Worm (Caenorhabditis elegans) whole organism, young adult: ENCODE results near the gene K03B4.4.

Experiments used
- B0019.2 ChIP-seq: fragments of 200-800 bp; sonication (Bioruptor generic); conservative IDR thresholded peaks from 2 replicates; pipeline ENCODE4 v1.3.6; 2022; ENCODE audit warnings: missing genetic modification reagents, missing genetic modification characterization, missing compliant biosample characterization
- B0035.1 ChIP-seq: sonication (generic microtip); optimal IDR thresholded peaks from 2 replicates; lab custom pipeline; 2016; ENCODE audit warnings: missing genetic modification characterization, mild to moderate bottlenecking, missing compliant biosample characterization, missing genotype, missing genetic modification reagents
- F10E7.11 ChIP-seq: sonication (generic microtip); optimal IDR thresholded peaks from 2 replicates; lab custom pipeline; 2017; ENCODE audit warnings: mild to moderate bottlenecking, missing genetic modification characterization, moderate library complexity, missing compliant biosample characterization
- F33H1.4 ChIP-seq: fragments of 200-800 bp; sonication (Bioruptor generic); IDR thresholded peaks from 2 replicates; pipeline ENCODE4 v1.3.6; 2022; ENCODE audit warnings: missing genetic modification reagents, missing genetic modification characterization, missing compliant biosample characterization
- F37B4.10 ChIP-seq: fragments of 200-800 bp; sonication (Bioruptor generic); IDR thresholded peaks from 2 replicates; pipeline ENCODE4 v1.3.6; 2022; ENCODE audit warnings: missing genetic modification characterization, missing compliant biosample characterization
- F39B2.1 ChIP-seq: fragments of 200-800 bp; sonication (Bioruptor generic); IDR thresholded peaks from 2 replicates; pipeline ENCODE4 v1.3.6; 2022; ENCODE audit warnings: missing genetic modification reagents, missing genetic modification characterization, missing compliant biosample characterization
- F55B11.4 ChIP-seq: sonication (generic microtip); optimal IDR thresholded peaks from 2 replicates; lab custom pipeline; 2016; ENCODE audit warnings: missing compliant biosample characterization, missing genetic modification characterization, borderline replicate concordance; ENCODE audit not compliant: insufficient read depth
- F57C9.4 ChIP-seq: sonication (generic microtip); optimal IDR thresholded peaks from 2 replicates; lab custom pipeline; 2017; ENCODE audit warnings: mild to moderate bottlenecking, missing genetic modification characterization, missing compliant biosample characterization
- T07F8.4 ChIP-seq: sonication (generic microtip); optimal IDR thresholded peaks from 2 replicates; lab custom pipeline; 2016; ENCODE audit warnings: mild to moderate bottlenecking, missing genetic modification characterization, moderate library complexity, missing compliant biosample characterization
- Y53G8AR.9 ChIP-seq: fragments of 200-800 bp; sonication (Bioruptor generic); conservative IDR thresholded peaks from 2 replicates; pipeline ENCODE4 v1.3.6; 2022; ENCODE audit warnings: missing genetic modification reagents, missing genetic modification characterization, missing compliant biosample characterization
- Y67H2A.10 ChIP-seq: fragments of 200-800 bp; sonication (Bioruptor generic); conservative IDR thresholded peaks from 2 replicates; pipeline ENCODE4 v1.3.6; 2022; ENCODE audit warnings: missing genetic modification reagents, missing genetic modification characterization, missing compliant biosample characterization
- Y79H2A.3 ChIP-seq: fragments of 200-800 bp; sonication (Bioruptor generic); conservative IDR thresholded peaks from 2 replicates; pipeline ENCODE4 v1.3.6; 2022; ENCODE audit warnings: missing genetic modification reagents, missing genetic modification characterization, missing compliant biosample characterization
- akir-1 ChIP-seq: fragments of 200-800 bp; sonication (Bioruptor generic); optimal IDR thresholded peaks from 2 replicates; lab custom pipeline; 2018; ENCODE audit warnings: mild to moderate bottlenecking, missing genetic modification characterization, moderate library complexity, missing compliant biosample characterization
- aptf-3 ChIP-seq: fragments of 200-800 bp; sonication (Bioruptor generic); IDR thresholded peaks from 2 replicates; pipeline ENCODE4 v1.3.6; 2022; ENCODE audit warnings: missing genetic modification characterization, missing compliant biosample characterization
- atf-7 ChIP-seq: sonication (generic microtip); optimal IDR thresholded peaks from 2 replicates; lab custom pipeline; 2017; ENCODE audit warnings: mild to moderate bottlenecking, missing genetic modification characterization, missing compliant biosample characterization
- attf-3 ChIP-seq: fragments of 200-800 bp; sonication (Bioruptor generic); conservative IDR thresholded peaks from 2 replicates; pipeline ENCODE4 v1.3.6; 2022; ENCODE audit warnings: missing genetic modification reagents, missing genetic modification characterization, missing compliant biosample characterization
- attf-5 ChIP-seq: fragments of 200-800 bp; sonication (Bioruptor generic); optimal IDR thresholded peaks from 2 replicates; lab custom pipeline; 2018; ENCODE audit warnings: mild to moderate bottlenecking, missing genetic modification characterization, missing compliant biosample characterization
- bed-2 ChIP-seq: fragments of 200-800 bp; sonication (Bioruptor generic); IDR thresholded peaks from 2 replicates; pipeline ENCODE4 v1.3.6; 2022; ENCODE audit warnings: missing genetic modification reagents, missing genetic modification characterization, missing compliant biosample characterization
- ceh-40 ChIP-seq: fragments of 200-800 bp; sonication (Bioruptor generic); IDR thresholded peaks from 2 replicates; pipeline ENCODE4 v1.3.6; 2022; ENCODE audit warnings: missing genetic modification characterization, missing compliant biosample characterization
- ceh-79 ChIP-seq: sonication (generic microtip); optimal IDR thresholded peaks from 2 replicates; lab custom pipeline; 2017; ENCODE audit warnings: mild to moderate bottlenecking, missing genetic modification characterization, missing compliant biosample characterization
- dox-1 ChIP-seq: fragments of 200-800 bp; sonication (Bioruptor generic); IDR thresholded peaks from 2 replicates; pipeline ENCODE4 v1.3.6; 2022; ENCODE audit warnings: missing genetic modification reagents, missing genetic modification characterization, missing compliant biosample characterization
- egl-18 ChIP-seq: fragments of 200-800 bp; sonication (Bioruptor generic); IDR thresholded peaks from 2 replicates; pipeline ENCODE4 v1.3.6; 2022; ENCODE audit warnings: missing genetic modification reagents, missing genetic modification characterization, missing compliant biosample characterization
- egl-44 ChIP-seq: fragments of 200-800 bp; sonication (Bioruptor generic); IDR thresholded peaks from 2 replicates; pipeline ENCODE4 v1.3.6; 2022; ENCODE audit warnings: missing genetic modification reagents, missing genetic modification characterization, missing compliant biosample characterization
- gei-17 ChIP-seq: fragments of 200-800 bp; sonication (Bioruptor generic); optimal IDR thresholded peaks from 2 replicates; lab custom pipeline; 2018; ENCODE audit warnings: mild to moderate bottlenecking, missing genetic modification characterization, missing compliant biosample characterization
- hsf-1 ChIP-seq: fragments of 200-800 bp; sonication (Bioruptor generic); IDR thresholded peaks from 2 replicates; pipeline ENCODE4 v1.3.6; 2022; ENCODE audit warnings: missing genetic modification reagents, missing genetic modification characterization, missing compliant biosample characterization
- let-526 ChIP-seq: fragments of 200-800 bp; sonication (Bioruptor generic); IDR thresholded peaks from 2 replicates; pipeline ENCODE4 v1.3.6; 2022; ENCODE audit warnings: missing genetic modification reagents, missing genetic modification characterization, missing compliant biosample characterization
- lin-40 ChIP-seq: sonication (generic microtip); optimal IDR thresholded peaks from 2 replicates; lab custom pipeline; 2016; ENCODE audit warnings: missing genetic modification characterization, mild to moderate bottlenecking, missing compliant biosample characterization, missing genotype, missing genetic modification reagents
- lin-54 ChIP-seq: fragments of 200-800 bp; sonication (Bioruptor generic); optimal IDR thresholded peaks from 2 replicates; lab custom pipeline; 2018; ENCODE audit warnings: mild to moderate bottlenecking, missing genetic modification characterization, missing compliant biosample characterization
- lir-1 ChIP-seq: fragments of 200-800 bp; sonication (Bioruptor generic); conservative IDR thresholded peaks from 2 replicates; pipeline ENCODE4 v1.3.6; 2022; ENCODE audit warnings: missing genetic modification reagents, missing genetic modification characterization, missing compliant biosample characterization
- madf-6 ChIP-seq: fragments of 200-800 bp; sonication (Bioruptor generic); IDR thresholded peaks from 2 replicates; pipeline ENCODE4 v1.3.6; 2022; ENCODE audit warnings: missing genetic modification reagents, missing genetic modification characterization, missing compliant biosample characterization
- nhr-120 ChIP-seq: fragments of 200-800 bp; sonication (Bioruptor generic); IDR thresholded peaks from 2 replicates; pipeline ENCODE4 v1.3.6; 2022; ENCODE audit warnings: missing genetic modification characterization, missing compliant biosample characterization
- nhr-80 ChIP-seq: sonication (generic microtip); optimal IDR thresholded peaks from 2 replicates; lab custom pipeline; 2016; ENCODE audit warnings: missing genetic modification characterization, missing compliant biosample characterization
- pbrm-1 ChIP-seq: fragments of 200-800 bp; sonication (Bioruptor generic); IDR thresholded peaks from 2 replicates; pipeline ENCODE4 v1.3.6; 2022; ENCODE audit warnings: missing genetic modification reagents, missing genetic modification characterization, missing compliant biosample characterization
- rcor-1 ChIP-seq: fragments of 200-800 bp; sonication (Bioruptor generic); IDR thresholded peaks from 2 replicates; pipeline ENCODE4 v1.3.6; 2022; ENCODE audit warnings: missing genetic modification reagents, missing genetic modification characterization, missing compliant biosample characterization
- repo-1 ChIP-seq: sonication (generic microtip); optimal IDR thresholded peaks from 2 replicates; lab custom pipeline; 2017; ENCODE audit warnings: mild to moderate bottlenecking, missing genetic modification characterization, missing compliant biosample characterization
- sea-2 ChIP-seq: fragments of 200-800 bp; sonication (Bioruptor generic); IDR thresholded peaks from 2 replicates; pipeline ENCODE4 v1.3.6; 2022; ENCODE audit warnings: missing genetic modification characterization, missing compliant biosample characterization
- snpc-1.1 ChIP-seq: sonication (generic microtip); optimal IDR thresholded peaks from 2 replicates; lab custom pipeline; 2017; ENCODE audit warnings: missing genetic modification characterization, mild to moderate bottlenecking, missing compliant biosample characterization, antibody characterized with exemption, moderate library complexity, missing genotype, missing genetic modification reagents; ENCODE audit not compliant: insufficient read depth
- snpc-1.3 ChIP-seq: sonication (generic microtip); optimal IDR thresholded peaks from 2 replicates; lab custom pipeline; 2017; ENCODE audit warnings: missing genetic modification characterization, mild to moderate bottlenecking, missing compliant biosample characterization, antibody characterized with exemption, moderate library complexity, missing genotype, missing genetic modification reagents; ENCODE audit not compliant: insufficient read depth
- tlf-1 ChIP-seq: fragments of 200-800 bp; sonication (Bioruptor generic); optimal IDR thresholded peaks from 2 replicates; lab custom pipeline; 2018; ENCODE audit warnings: mild to moderate bottlenecking, missing genetic modification characterization, missing compliant biosample characterization
- ztf-25 ChIP-seq: fragments of 200-800 bp; sonication (Bioruptor generic); IDR thresholded peaks from 2 replicates; pipeline ENCODE4 v1.3.6; 2022; ENCODE audit warnings: missing genetic modification reagents, missing genetic modification characterization, missing compliant biosample characterization
- ztf-6 ChIP-seq: fragments of 200-800 bp; sonication (Bioruptor generic); IDR thresholded peaks from 2 replicates; pipeline ENCODE4 v1.3.6; 2022; ENCODE audit warnings: missing genetic modification reagents, missing genetic modification characterization, missing compliant biosample characterization

Gene K03B4.4

ce11 chrV:4676092-4676491 lies 5.7 kb upstream of the K03B4.4 start, which contains the start of gene K03B4.6:
K03B4.6 (minus strand) TSS chrV:4676192.
- TF ChIP-seq T07F8.4 (tag; lab: Kevin White, UChicago) = no peak
- no peak for TF ChIP-seq B0035.1
- no peak for TF ChIP-seq F55B11.4 (tag; lab: Kevin White, UChicago)
- no peak for TF ChIP-seq F37B4.10 (GFP tag; lab: Robert Waterston, UW)
- TF ChIP-seq bed-2 (GFP tag; lab: Robert Waterston, UW) = no peak
- TF ChIP-seq F33H1.4 (GFP tag; lab: Robert Waterston, UW) = no peak
- TF ChIP-seq ceh-79 (tag; lab: Kevin White, UChicago) = no peak
- no peak for TF ChIP-seq lir-1 (GFP tag; lab: Robert Waterston, UW)
- TF ChIP-seq rcor-1 (GFP tag; lab: Robert Waterston, UW) = no peak
- TF ChIP-seq, all 124 proteins: peak for 0

- TF ChIP-seq let-526 (GFP tag; lab: Robert Waterston, UW) (no peak), attf-5 (no peak)
Observed at ce11 chrV:4676812-4677211, 5.0 kb upstream of the K03B4.4 start.

DNA sequence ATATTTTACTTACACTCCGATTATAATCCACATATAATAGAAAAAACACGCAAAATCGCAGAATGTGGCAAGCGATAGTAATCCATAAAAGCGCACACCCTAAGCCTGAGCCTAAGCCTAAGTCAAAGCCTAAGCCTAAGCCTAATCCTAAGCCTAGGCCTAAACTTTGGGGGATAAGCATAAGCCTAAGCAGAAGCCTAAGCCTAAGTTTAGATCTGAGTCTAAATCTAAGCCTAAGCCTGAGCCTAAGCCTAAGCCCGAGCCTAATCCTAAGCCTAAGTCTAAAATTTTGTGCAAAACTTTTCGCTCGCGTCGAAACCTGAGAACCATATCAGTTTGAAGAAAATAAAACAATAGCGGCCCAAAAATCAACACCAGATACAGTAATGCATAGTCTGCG lies 2.4 kb downstream of the K03B4.4 start:
- TF ChIP-seq ceh-40 (GFP tag; lab: Robert Waterston, UW) (no peak), akir-1 (GFP tag; lab: Kevin White, UChicago) (no peak), snpc-1.1 (tag; lab: Kevin White, UChicago) (no peak), F10E7.11 (tag; lab: Kevin White, UChicago) (no peak), Y79H2A.3 (GFP tag; lab: Robert Waterston, UW) (no peak), B0019.2 (GFP tag; lab: Robert Waterston, UW) (no peak), madf-6 (GFP tag; lab: Robert Waterston, UW) (no peak), ztf-25 (GFP tag; lab: Robert Waterston, UW) (no peak), bed-2 (GFP tag; lab: Robert Waterston, UW) (no peak), T07F8.4 (tag; lab: Kevin White, UChicago) (no peak), F57C9.4 (tag; lab: Kevin White, UChicago) (no peak), aptf-3 (GFP tag; lab: Robert Waterston, UW) (no peak), atf-7 (tag; lab: Kevin White, UChicago) (no peak), Y53G8AR.9 (GFP tag; lab: Robert Waterston, UW) (no peak), F39B2.1 (GFP tag; lab: Robert Waterston, UW) (no peak), egl-18 (no peak), ztf-6 (GFP tag; lab: Robert Waterston, UW) (no peak), snpc-1.3 (tag; lab: Kevin White, UChicago) (no peak), tlf-1 (GFP tag; lab: Kevin White, UChicago) (no peak), lir-1 (GFP tag; lab: Robert Waterston, UW) (no peak)

- no peak for TF ChIP-seq Y67H2A.10 (GFP tag; lab: Robert Waterston, UW)
- no peak for TF ChIP-seq F33H1.4 (GFP tag; lab: Robert Waterston, UW)
- no peak for TF ChIP-seq ztf-25 (GFP tag; lab: Robert Waterston, UW)
- TF ChIP-seq lin-40 (tag; lab: Kevin White, UChicago) = peak; percentile 13
- peak; percentile 47 for TF ChIP-seq lin-54 (GFP tag; lab: Kevin White, UChicago)
- TF ChIP-seq pbrm-1 (GFP tag; lab: Robert Waterston, UW) = peak; percentile 49; the same call in 1 of the 2 replicates
- TF ChIP-seq dox-1 = peak; percentile 60
- TF ChIP-seq hsf-1 = no peak
- TF ChIP-seq attf-3 = 0 out of 2 replicates have a peak, but pooled peaks have one; percentile 25
- peak; percentile 29 for TF ChIP-seq nhr-80
- TF ChIP-seq sea-2 (GFP tag; lab: Robert Waterston, UW) = no peak
- no peak for TF ChIP-seq gei-17 (GFP tag; lab: Kevin White, UChicago)
- TF ChIP-seq repo-1 (tag; lab: Kevin White, UChicago) = no peak
- TF ChIP-seq bed-2 (GFP tag; lab: Robert Waterston, UW) = no peak
- no peak for TF ChIP-seq nhr-120
- no peak for TF ChIP-seq snpc-1.1 (tag; lab: Kevin White, UChicago)
- 0 out of 2 replicates have a peak, but pooled peaks have one; percentile 50 for TF ChIP-seq egl-44 (GFP tag; lab: Robert Waterston, UW)
Observed at ce11 chrV:4686680-4687470, 5.1 kb downstream of the K03B4.4 start, which contains the start of gene taf-10. taf-10 (plus strand) TSS chrV:4687103.
